Worm (Caenorhabditis elegans) whole organism, L1 larva: ENCODE results near the gene srt-23.
A peak's percentile ranks its signal among the peaks of the same experiment; 100 is the strongest.

ENCODE experiments used
- ceh-88 ChIP-seq: fragments of 200-800 bp; sonication (Bioruptor generic); IDR thresholded peaks from 2 replicates; pipeline ENCODE4 v1.3.6; 2022; ENCODE audit warnings: missing genetic modification characterization, missing compliant biosample characterization
- ces-1 ChIP-seq: fragments of 150-350 bp; optimal IDR thresholded peaks from 2 replicates; lab custom pipeline; 2014; ENCODE audit warnings: missing biosample characterization, missing genetic modification reagents, missing genetic modification characterization
- efl-1 ChIP-seq, 4 experiments: fragments of 150-350 bp; optimal IDR thresholded peaks in 3 of 4; peaks in 1 of 4; 1 replicate in 1 of 4; 2 replicates in 3 of 4; lab custom pipeline; 2014; ENCODE audit warnings: missing biosample characterization in 2 of 4, missing genetic modification characterization in 2 of 4, missing genetic modification reagents in 2 of 4
- ets-5 ChIP-seq: fragments of 200-800 bp; sonication (Bioruptor generic); IDR thresholded peaks from 2 replicates; pipeline ENCODE4 v1.3.6; 2022; ENCODE audit warnings: missing genetic modification characterization, missing compliant biosample characterization
- fkh-8 ChIP-seq: sonication (generic microtip); optimal IDR thresholded peaks from 2 replicates; lab custom pipeline; 2016; ENCODE audit warnings: mild to moderate bottlenecking, missing genetic modification characterization, missing compliant biosample characterization
- grh-1 ChIP-seq: fragments of 200-800 bp; sonication (Bioruptor generic); IDR thresholded peaks from 2 replicates; pipeline ENCODE4 v1.3.6; 2022; ENCODE audit warnings: missing genetic modification reagents, missing genetic modification characterization, missing compliant biosample characterization
- hlh-4 ChIP-seq: sonication (generic microtip); optimal IDR thresholded peaks from 2 replicates; lab custom pipeline; 2016; ENCODE audit warnings: mild to moderate bottlenecking, missing genetic modification characterization, missing compliant biosample characterization
- nhr-11 ChIP-seq: fragments of 150-350 bp; optimal IDR thresholded peaks from 2 replicates; lab custom pipeline; 2014; ENCODE audit warnings: missing biosample characterization, missing genetic modification characterization
- nhr-85 ChIP-seq: sonication (generic microtip); peaks from one replicate; lab custom pipeline; 2016; ENCODE audit warnings: missing genetic modification characterization, inconsistent platforms, missing compliant biosample characterization
- snpc-4 ChIP-seq: fragments of 150-350 bp; optimal IDR thresholded peaks from 2 replicates; lab custom pipeline; 2014; ENCODE audit warnings: missing biosample characterization, missing genetic modification characterization
- sox-4 ChIP-seq: sonication (generic microtip); optimal IDR thresholded peaks from 2 replicates; lab custom pipeline; 2016; ENCODE audit warnings: missing genetic modification characterization, missing compliant biosample characterization
- xbp-1 ChIP-seq: sonication (generic microtip); optimal IDR thresholded peaks from 2 replicates; lab custom pipeline; 2016; ENCODE audit warnings: missing genetic modification characterization, missing compliant biosample characterization
- zag-1 ChIP-seq: fragments of 150-350 bp; optimal IDR thresholded peaks from 2 replicates; lab custom pipeline; 2014; ENCODE audit warnings: missing biosample characterization, missing genetic modification characterization
- ztf-4 ChIP-seq: fragments of 150-350 bp; optimal IDR thresholded peaks from 2 replicates; lab custom pipeline; 2014; ENCODE audit warnings: missing biosample characterization, missing genetic modification characterization

srt-23 gene

DNA sequence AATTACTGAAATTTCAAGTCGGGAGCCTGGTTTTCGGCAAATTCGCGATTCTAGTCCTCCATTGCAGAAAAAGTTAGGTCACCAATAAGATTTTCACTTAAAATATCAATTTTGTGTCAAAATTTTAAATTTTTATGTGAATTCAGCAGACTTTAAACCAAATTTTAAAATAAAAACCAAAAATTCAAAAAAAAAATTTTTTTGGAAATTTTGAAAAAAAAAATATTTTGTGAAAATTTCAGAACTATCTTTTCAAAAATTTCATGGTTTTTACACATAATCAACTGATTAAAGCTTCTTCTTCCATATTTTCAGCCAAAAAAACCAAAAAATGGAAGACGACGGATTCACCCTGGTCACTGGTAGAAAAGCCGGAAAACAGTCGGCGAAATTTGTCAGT lies 48.3 kb downstream of the srt-23 start, which contains the start of gene Y55F3BL.4:
TSS of gene Y55F3BL.4 (plus strand) at position 301 of the 400 bp plus-strand sequence.
- no peak for TF ChIP-seq nhr-85
- no peak for TF ChIP-seq ztf-4
- no peak for TF ChIP-seq ces-1 (GFP tag; lab: Kevin White, UChicago)
- TF ChIP-seq ets-5 (GFP tag; lab: Robert Waterston, UW): no peak
- TF ChIP-seq zag-1 (tag; lab: Kevin White, UChicago): no peak
- TF ChIP-seq snpc-4 (tag; lab: Kevin White, UChicago): no peak
- TF ChIP-seq nhr-11: no peak

DNA sequence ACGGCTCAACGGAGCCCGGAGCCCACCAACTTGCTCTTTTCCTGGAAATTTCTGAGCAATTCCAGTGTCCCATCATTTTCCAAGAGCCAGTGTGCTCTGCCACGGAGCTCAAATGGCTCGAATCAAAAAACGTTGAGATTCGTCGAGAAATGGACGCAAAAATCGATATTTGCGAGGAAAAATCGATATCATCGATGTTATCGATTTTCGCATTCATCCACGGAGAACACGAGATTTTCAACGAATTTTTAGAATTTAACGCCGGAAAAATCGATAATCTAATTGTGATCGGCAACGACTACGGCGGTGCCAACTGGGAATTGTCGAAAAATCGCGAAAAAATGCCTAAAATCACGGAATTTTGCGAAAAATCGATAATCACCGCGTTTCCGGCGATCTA lies 49.2 kb downstream of the srt-23 start:
- TF ChIP-seq grh-1 (GFP tag; lab: Robert Waterston, UW) (0 out of 2 replicates have a peak, but pooled peaks have one; percentile 9), xbp-1 (tag; lab: Kevin White, UChicago) (no peak), sox-4 (tag; lab: Kevin White, UChicago) (no peak), efl-1 (optimal IDR thresholded peaks at IDR 0.05; lab: Kevin White, UChicago) (no peak), efl-1 (GFP tag; optimal IDR thresholded peaks at IDR 0.05 in 1 of 2; lab: Kevin White, UChicago) (peak in 1 of 2 experiments; percentile 10)

DNA sequence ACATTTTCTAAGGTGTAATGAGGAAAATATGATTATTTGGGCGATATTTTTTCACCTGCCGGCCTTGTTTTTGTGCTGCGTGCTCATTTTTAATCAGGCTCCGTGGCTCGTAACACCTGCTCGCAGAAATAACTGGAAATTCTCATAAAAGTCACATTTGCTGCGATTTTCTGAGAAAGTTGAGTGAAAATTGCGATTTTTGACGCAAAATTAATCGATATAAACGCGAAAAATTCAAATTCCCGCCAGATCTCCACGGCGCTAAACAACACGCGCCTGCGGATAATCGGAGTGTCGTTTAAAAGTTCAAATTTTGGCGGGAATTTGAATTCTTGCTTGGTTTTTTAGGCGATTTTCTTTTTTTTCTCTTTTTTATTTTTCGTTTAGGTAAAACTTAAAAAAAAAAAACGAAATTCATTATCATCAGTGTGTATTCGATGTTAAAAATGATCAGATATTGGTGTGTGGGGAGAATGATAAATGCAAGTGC lies 50.6 kb downstream of the srt-23 start, which contains the start of gene Y55F3BL.6:
TSS of gene Y55F3BL.6 (minus strand) at position 51 of the 490 bp plus-strand sequence.
- TF ChIP-seq ceh-88 (GFP tag; lab: Robert Waterston, UW): no peak
- peak; percentile 7 for TF ChIP-seq hlh-4
- TF ChIP-seq nhr-85: peak; percentile 2
- TF ChIP-seq fkh-8 (tag; lab: Kevin White, UChicago): peak; percentile 7
- TF ChIP-seq efl-1 (optimal IDR thresholded peaks at IDR 0.05; lab: Kevin White, UChicago): no peak
- TF ChIP-seq efl-1 (GFP tag; optimal IDR thresholded peaks at IDR 0.05 in 1 of 2; lab: Kevin White, UChicago): peak in 1 of 2 experiments; percentile 24
